Comparison of ENCODE assay signal across 4 fruit fly cellular contexts in genomic region chr3R:9705008-9705628, dm6.
TF ChIP-seq lines count a peak whose summit lies in the region.

Gene Unc-115a, minus strand, starts transcription at chr3R:9705417.

TF ChIP-seq in whole organism, adult, 20 proteins besides CTCF, POLR2A, EP300 and RAD21 (continued from another document):
- TF ChIP-seq CG1620 (GFP tag; optimal IDR thresholded peaks at IDR 0.05; lab: Kevin White, UChicago) (peak; percentile 64), Crg-1 (GFP tag; optimal IDR thresholded peaks at IDR 0.05; lab: Kevin White, UChicago) (peak; percentile 46)

TF ChIP-seq in whole organism, embryonic, 481 proteins besides CTCF, POLR2A, EP300 and RAD21 (continued from another document and continues in another):
- no peak for TF ChIP-seq HHEX (GFP tag; optimal IDR thresholded peaks at IDR 0.05; lab: Kevin White, UChicago)
- no peak for TF ChIP-seq CG6654 (GFP tag; optimal IDR thresholded peaks at IDR 0.05; lab: Kevin White, UChicago)
- TF ChIP-seq YL-1 (GFP tag; optimal IDR thresholded peaks at IDR 0.05; lab: Kevin White, UChicago), result peak; percentile 75
- TF ChIP-seq CG15696 (tag; optimal IDR thresholded peaks at IDR 0.05; lab: Kevin White, UChicago), result no peak
- TF ChIP-seq sug (tag; optimal IDR thresholded peaks at IDR 0.05; lab: Kevin White, UChicago), result peak; percentile 41
- TF ChIP-seq p53 (GFP tag; optimal IDR thresholded peaks at IDR 0.05; lab: Kevin White, UChicago), result no peak
- peak; percentile 6 for TF ChIP-seq pum (GFP tag; optimal IDR thresholded peaks at IDR 0.05; lab: Kevin White, UChicago)
- no peak for TF ChIP-seq C15 (GFP tag; IDR thresholded peaks at IDR 0.05; lab: Robert Waterston, UW)
- TF ChIP-seq chif (GFP tag; optimal IDR thresholded peaks at IDR 0.05; lab: Kevin White, UChicago), result peak in 1 of 2 experiments; percentile 20
- TF ChIP-seq NfI (GFP tag; optimal IDR thresholded peaks at IDR 0.05; lab: Kevin White, UChicago), result peak; percentile 36
- peak; percentile 58 for TF ChIP-seq ftz-f1 (GFP tag; optimal IDR thresholded peaks at IDR 0.05; lab: Kevin White, UChicago)
- TF ChIP-seq CG16863 (GFP tag; optimal IDR thresholded peaks at IDR 0.05; lab: Kevin White, UChicago), result peak; percentile 37
- peak; percentile 23 for TF ChIP-seq Blimp-1 (GFP tag; optimal IDR thresholded peaks at IDR 0.05; lab: Kevin White, UChicago)
- TF ChIP-seq CG34224 (GFP tag; IDR thresholded peaks at IDR 0.05; lab: Robert Waterston, UW; ENCODE audit: partially characterized antibody), result no peak
- no peak for TF ChIP-seq sr (GFP tag; IDR thresholded peaks at IDR 0.05; lab: Robert Waterston, UW)
- peak; percentile 8 for TF ChIP-seq luna (GFP tag; optimal IDR thresholded peaks at IDR 0.05; lab: Kevin White, UChicago)
- TF ChIP-seq Drgx (GFP tag; IDR thresholded peaks at IDR 0.05; lab: Robert Waterston, UW), result no peak
- peak; percentile 42 for TF ChIP-seq gcm (GFP tag; optimal IDR thresholded peaks at IDR 0.05; lab: Kevin White, UChicago)
- TF ChIP-seq CG15269 (tag; optimal IDR thresholded peaks at IDR 0.05; lab: Kevin White, UChicago), result no peak
- TF ChIP-seq oc (tag; optimal IDR thresholded peaks at IDR 0.05; lab: Kevin White, UChicago), result no peak
- no peak for TF ChIP-seq chm (GFP tag; IDR thresholded peaks at IDR 0.05; lab: Robert Waterston, UW)
- TF ChIP-seq CkIIα-i1 (GFP tag; IDR thresholded peaks at IDR 0.05; lab: Robert Waterston, UW), result no peak
- no peak for TF ChIP-seq pnt (GFP tag; optimal IDR thresholded peaks at IDR 0.05; lab: Kevin White, UChicago)
- no peak for TF ChIP-seq CG8388 (GFP tag; optimal IDR thresholded peaks at IDR 0.05; lab: Kevin White, UChicago)
- no peak for TF ChIP-seq Mrtf (GFP tag; IDR thresholded peaks at IDR 0.05; lab: Robert Waterston, UW)
- no peak for TF ChIP-seq Sry-β (GFP tag; optimal IDR thresholded peaks at IDR 0.05; lab: Kevin White, UChicago)
- no peak for TF ChIP-seq Spps (tag; optimal IDR thresholded peaks at IDR 0.05; lab: Kevin White, UChicago)
- TF ChIP-seq CG14965 (GFP tag; optimal IDR thresholded peaks at IDR 0.05; lab: Kevin White, UChicago; ENCODE audit: borderline replicate concordance), result no peak
- peak; percentile 42 for TF ChIP-seq CG31365 (tag; optimal IDR thresholded peaks at IDR 0.05; lab: Kevin White, UChicago)
- no peak for TF ChIP-seq ranshi (GFP tag; IDR thresholded peaks at IDR 0.05; lab: Robert Waterston, UW)
- no peak for TF ChIP-seq lov (optimal IDR thresholded peaks at IDR 0.05; lab: Kevin White, UChicago)
- no peak for TF ChIP-seq lov (GFP tag; IDR thresholded peaks at IDR 0.05; lab: Robert Waterston, UW)
- TF ChIP-seq CG6175 (GFP tag; IDR thresholded peaks at IDR 0.05; lab: Robert Waterston, UW), result no peak
- peak; percentile 29 for TF ChIP-seq bcd (GFP tag; optimal IDR thresholded peaks at IDR 0.05; lab: Kevin White, UChicago)
- peak; percentile 29 for TF ChIP-seq CG30403 (GFP tag; optimal IDR thresholded peaks at IDR 0.05; lab: Kevin White, UChicago)
- no peak for TF ChIP-seq Rx (GFP tag; IDR thresholded peaks at IDR 0.05; lab: Robert Waterston, UW)
- peak; percentile 93 for TF ChIP-seq sens (GFP tag; lab: Kevin White, UChicago)
- peak; percentile 78 for TF ChIP-seq CG13624 (GFP tag; optimal IDR thresholded peaks at IDR 0.05; lab: Kevin White, UChicago)
- TF ChIP-seq dan (GFP tag; IDR thresholded peaks at IDR 0.05; lab: Robert Waterston, UW), result no peak
- TF ChIP-seq NK7.1 (GFP tag; optimal IDR thresholded peaks at IDR 0.05; lab: Kevin White, UChicago), result peak; percentile 10
- TF ChIP-seq NFAT (GFP tag; IDR thresholded peaks at IDR 0.05; lab: Robert Waterston, UW), result no peak
- peak; percentile 4 for TF ChIP-seq CG10209 (GFP tag; optimal IDR thresholded peaks at IDR 0.05; lab: Kevin White, UChicago)
- no peak for TF ChIP-seq CG5180 (GFP tag; optimal IDR thresholded peaks at IDR 0.05; lab: Kevin White, UChicago)
- TF ChIP-seq CG5245 (GFP tag; optimal IDR thresholded peaks at IDR 0.05; lab: Kevin White, UChicago), result no peak
- TF ChIP-seq bigmax (GFP tag; optimal IDR thresholded peaks at IDR 0.05; lab: Kevin White, UChicago), result peak; percentile 86

TF ChIP-seq in whole organism, prepupa, 60 proteins besides CTCF, POLR2A, EP300 and RAD21 (continued from another document):
- no peak for TF ChIP-seq fd85E (GFP tag; optimal IDR thresholded peaks at IDR 0.05; lab: Kevin White, UChicago)
- peak; percentile 81 for TF ChIP-seq CG1621 (tag; optimal IDR thresholded peaks at IDR 0.05; lab: Kevin White, UChicago)
- TF ChIP-seq topi (GFP tag; optimal IDR thresholded peaks at IDR 0.05; lab: Kevin White, UChicago), result no peak
- TF ChIP-seq Eip93F (GFP tag; optimal IDR thresholded peaks at IDR 0.05; lab: Kevin White, UChicago), result no peak
- peak; percentile 55 for TF ChIP-seq esn (GFP tag; optimal IDR thresholded peaks at IDR 0.05; lab: Kevin White, UChicago)
- TF ChIP-seq cyc (GFP tag; optimal IDR thresholded peaks at IDR 0.05; lab: Kevin White, UChicago), result peak; percentile 1
- peak; percentile 11 for TF ChIP-seq Ets96B (tag; optimal IDR thresholded peaks at IDR 0.05; lab: Kevin White, UChicago)
- TF ChIP-seq dsx (GFP tag; optimal IDR thresholded peaks at IDR 0.05; lab: Kevin White, UChicago; ENCODE audit: poor library complexity, severe bottlenecking), result peak; percentile 60

TF ChIP-seq in whole organism, wandering third instar larva, 38 proteins besides CTCF, POLR2A, EP300 and RAD21 (continued from another document):
- TF ChIP-seq fru (GFP tag; optimal IDR thresholded peaks at IDR 0.05; lab: Kevin White, UChicago), result peak; percentile 71
- no peak for TF ChIP-seq CrebA (GFP tag; optimal IDR thresholded peaks at IDR 0.05; lab: Kevin White, UChicago; ENCODE audit: borderline replicate concordance)
- no peak for TF ChIP-seq dsf (GFP tag; optimal IDR thresholded peaks at IDR 0.05; lab: Kevin White, UChicago; ENCODE audit: borderline replicate concordance)
- no peak for TF ChIP-seq dl (GFP tag; optimal IDR thresholded peaks at IDR 0.05; lab: Kevin White, UChicago; ENCODE audit: insufficient read depth in 1 of 2, partially characterized antibody in 2 of 2)
- peak; percentile 5 for TF ChIP-seq OdsH (GFP tag; optimal IDR thresholded peaks at IDR 0.05; lab: Kevin White, UChicago)
TF ChIP-seq in whole organism, wandering third instar larva: peak in this region for 11.
